Worm (Caenorhabditis elegans) whole organism, L3 larva: ENCODE results near the gene nhr-93.
"Not testable (repeated sequence)": the region's sequence is repeated elsewhere in the genome, so short reads cannot be mapped to it uniquely, and the experiment has no call there.

Experiments
- R02D3.7 ChIP-seq: fragments of 150-350 bp; optimal IDR thresholded peaks from 2 replicates; lab custom pipeline; 2014; ENCODE audit warnings: missing biosample characterization, missing genetic modification characterization
- ama-1 ChIP-seq: fragments of 150-350 bp; optimal IDR thresholded peaks from 2 replicates; lab custom pipeline; 2018
- ceh-28 ChIP-seq: fragments of 150-350 bp; optimal IDR thresholded peaks from 2 replicates; lab custom pipeline; 2014; ENCODE audit warnings: missing biosample characterization, missing genetic modification reagents, missing genetic modification characterization
- ceh-9 ChIP-seq: sonication (generic microtip); optimal IDR thresholded peaks from 2 replicates; lab custom pipeline; 2018; ENCODE audit warnings: missing biosample characterization, missing genetic modification characterization
- daf-12 ChIP-seq: fragments of 150-350 bp; optimal IDR thresholded peaks from 2 replicates; lab custom pipeline; 2014; ENCODE audit warnings: missing biosample characterization, missing genetic modification reagents, missing genetic modification characterization
- egl-27 ChIP-seq: sonication (generic microtip); optimal IDR thresholded peaks from 4 replicates; lab custom pipeline; 2017; ENCODE audit warnings: missing biosample characterization, missing genetic modification reagents, missing genetic modification characterization
- elt-1 ChIP-seq: fragments of 150-350 bp; optimal IDR thresholded peaks from 2 replicates; lab custom pipeline; 2014; ENCODE audit warnings: missing biosample characterization, missing genetic modification characterization
- elt-2 ChIP-seq: sonication (generic microtip); optimal IDR thresholded peaks from 2 replicates; lab custom pipeline; 2016; ENCODE audit warnings: missing genetic modification reagents, mild to moderate bottlenecking, missing genetic modification characterization, missing compliant biosample characterization
- elt-3 ChIP-seq, 3 experiments: fragments of 150-350 bp in 1 of 3; sonication (generic microtip) in 2 of 3; optimal IDR thresholded peaks; 2 replicates in 2 of 3; 4 replicates in 1 of 3; lab custom pipeline; 2014 to 2017; ENCODE audit warnings: missing biosample characterization in 3 of 3, missing genetic modification characterization in 3 of 3
- eor-1 ChIP-seq, 2 experiments: fragments of 150-350 bp; optimal IDR thresholded peaks; 2 replicates each; lab custom pipeline; 2014 to 2018; ENCODE audit warnings: missing biosample characterization in 2 of 2, missing genetic modification characterization in 2 of 2
- fkh-10 ChIP-seq: sonication (generic microtip); optimal IDR thresholded peaks from 2 replicates; lab custom pipeline; 2017; ENCODE audit warnings: missing biosample characterization, missing genetic modification reagents, missing genetic modification characterization
- fkh-2 ChIP-seq: fragments of 150-350 bp; optimal IDR thresholded peaks from 2 replicates; lab custom pipeline; 2014; ENCODE audit warnings: missing biosample characterization, missing genetic modification reagents, missing genetic modification characterization
- fos-1 ChIP-seq: fragments of 150-350 bp; optimal IDR thresholded peaks from 2 replicates; lab custom pipeline; 2014; ENCODE audit warnings: missing biosample characterization, missing genetic modification characterization
- hmg-11 ChIP-seq: sonication (generic microtip); optimal IDR thresholded peaks from 2 replicates; lab custom pipeline; 2016; ENCODE audit warnings: missing genetic modification characterization, missing compliant biosample characterization
- jun-1 ChIP-seq: fragments of 150-350 bp; optimal IDR thresholded peaks from 2 replicates; lab custom pipeline; 2014; ENCODE audit warnings: missing biosample characterization, missing genetic modification reagents, missing genetic modification characterization
- lin-39 ChIP-seq: fragments of 150-350 bp; optimal IDR thresholded peaks from 2 replicates; lab custom pipeline; 2018; ENCODE audit warnings: missing biosample characterization, missing genetic modification reagents, missing genetic modification characterization
- lsy-12 ChIP-seq: sonication (generic microtip); optimal IDR thresholded peaks from 2 replicates; lab custom pipeline; 2016; ENCODE audit warnings: mild to moderate bottlenecking, missing genetic modification characterization, missing compliant biosample characterization
- mml-1 ChIP-seq: fragments of 150-350 bp; sonication (generic microtip); optimal IDR thresholded peaks from 3 replicates; lab custom pipeline; 2014; ENCODE audit warnings: missing biosample characterization, missing genetic modification characterization
- nfya-1 ChIP-seq: sonication (generic microtip); optimal IDR thresholded peaks from 2 replicates; lab custom pipeline; 2017; ENCODE audit warnings: missing genetic modification characterization, mild to moderate bottlenecking, missing compliant biosample characterization, antibody characterized with exemption, moderate library complexity; ENCODE audit not compliant: insufficient read depth
- nhr-11 ChIP-seq: fragments of 150-350 bp; optimal IDR thresholded peaks from 2 replicates; lab custom pipeline; 2014; ENCODE audit warnings: missing biosample characterization, missing genetic modification characterization
- nhr-23 ChIP-seq: fragments of 150-350 bp; optimal IDR thresholded peaks from 2 replicates; lab custom pipeline; 2014; ENCODE audit warnings: missing biosample characterization, missing genetic modification reagents, missing genetic modification characterization
- nhr-237 ChIP-seq: fragments of 150-350 bp; optimal IDR thresholded peaks from 2 replicates; lab custom pipeline; 2014; ENCODE audit warnings: missing biosample characterization, missing genetic modification characterization
- nhr-25 ChIP-seq: sonication (generic microtip); optimal IDR thresholded peaks from 2 replicates; lab custom pipeline; 2017; ENCODE audit warnings: missing biosample characterization, missing genetic modification characterization
- pha-4 ChIP-seq: fragments of 150-350 bp; optimal IDR thresholded peaks from 2 replicates; lab custom pipeline; 2014; ENCODE audit warnings: missing biosample characterization, missing genetic modification reagents, missing genetic modification characterization
- sea-2 ChIP-seq: fragments of 150-350 bp; sonication (generic microtip); optimal IDR thresholded peaks from 4 replicates; lab custom pipeline; 2014; ENCODE audit warnings: missing biosample characterization, missing genetic modification reagents, missing genetic modification characterization
- skn-1 ChIP-seq: fragments of 150-350 bp; optimal IDR thresholded peaks from 2 replicates; lab custom pipeline; 2014; ENCODE audit warnings: missing biosample characterization, missing genetic modification characterization
- snpc-4 ChIP-seq: fragments of 150-350 bp; optimal IDR thresholded peaks from 2 replicates; lab custom pipeline; 2014; ENCODE audit warnings: missing biosample characterization, missing genetic modification characterization
- unc-39 ChIP-seq: sonication (generic microtip); optimal IDR thresholded peaks from 4 replicates; lab custom pipeline; 2017; ENCODE audit warnings: missing biosample characterization, missing genetic modification characterization
- unc-62 ChIP-seq: fragments of 150-350 bp; sonication (generic microtip); optimal IDR thresholded peaks from 4 replicates; lab custom pipeline; 2014; ENCODE audit warnings: missing biosample characterization, missing genetic modification reagents, missing genetic modification characterization
- zag-1 ChIP-seq: fragments of 150-350 bp; optimal IDR thresholded peaks from 2 replicates; lab custom pipeline; 2014; ENCODE audit warnings: missing biosample characterization, missing genetic modification characterization

Gene nhr-93

DNA sequence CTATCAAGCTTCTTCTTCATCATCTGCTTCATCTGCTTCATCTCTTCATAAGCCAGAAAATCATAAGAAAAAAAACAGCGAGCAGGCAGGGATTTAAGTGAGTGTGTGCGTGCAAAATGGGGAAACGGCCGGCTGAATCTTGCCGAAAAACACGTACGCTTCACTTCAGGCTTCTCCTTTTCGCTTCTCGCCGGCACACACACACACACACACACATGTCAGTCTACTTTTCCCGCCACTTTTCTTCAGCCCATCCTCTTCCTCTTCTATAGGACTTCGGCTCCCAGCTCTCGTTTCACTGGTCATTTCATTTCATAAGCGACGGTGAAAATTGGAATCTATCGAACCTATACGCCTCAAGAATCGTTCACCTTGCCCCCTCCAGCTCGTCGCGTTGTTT lies 41.0 kb upstream of the nhr-93 start:
- no peak for TF ChIP-seq egl-27 (tag; lab: Kevin White, UChicago)
- no peak for TF ChIP-seq ceh-28 (tag; lab: Kevin White, UChicago)
- TF ChIP-seq lsy-12 (tag; lab: Kevin White, UChicago): no peak
- no peak for TF ChIP-seq pha-4 (tag; lab: Kevin White, UChicago)
- TF ChIP-seq fos-1 (tag; lab: Kevin White, UChicago): no peak
- no peak for TF ChIP-seq eor-1 (tag; optimal IDR thresholded peaks at IDR 0.05; lab: Kevin White, UChicago)
- no peak for TF ChIP-seq elt-3 (tag; optimal IDR thresholded peaks at IDR 0.05; lab: Kevin White, UChicago)
- no peak for TF ChIP-seq nhr-23 (tag; lab: Kevin White, UChicago)
- no peak for TF ChIP-seq ceh-9 (tag; lab: Kevin White, UChicago)
- no peak for TF ChIP-seq skn-1 (tag; lab: Kevin White, UChicago)
- no peak for TF ChIP-seq mml-1 (tag; lab: Kevin White, UChicago)
- TF ChIP-seq elt-2 (tag; lab: Kevin White, UChicago): no peak
- TF ChIP-seq fkh-10: no peak

DNA sequence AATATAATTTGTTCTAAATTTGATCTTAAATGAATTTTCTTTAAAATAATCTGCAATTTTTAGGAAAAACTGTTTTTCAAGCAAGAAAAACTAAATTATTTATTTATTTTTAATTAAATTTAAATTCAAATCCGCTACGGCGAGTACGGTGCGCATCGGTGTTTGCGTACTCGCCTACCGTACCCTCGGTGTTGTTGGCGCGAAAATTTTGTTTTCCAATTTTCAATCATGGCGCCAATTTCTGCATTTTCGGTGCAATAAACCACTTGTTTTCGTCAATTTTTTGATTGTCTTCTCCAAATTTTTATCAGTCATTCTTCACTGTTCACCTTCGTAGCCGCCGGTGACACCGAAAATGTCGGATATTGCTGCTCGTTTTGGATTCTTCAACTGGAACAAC lies 40.6 kb upstream of the nhr-93 start, which contains the start of gene pygl-1:
Gene pygl-1, plus strand, starts transcription at position 211 of the 400 bp plus-strand sequence.
- TF ChIP-seq nhr-11 (tag; lab: Kevin White, UChicago) (no peak), zag-1 (no peak), jun-1 (tag; lab: Kevin White, UChicago) (no peak), ama-1 (lab: Kevin White, UChicago) (no peak), fkh-10 (no peak), unc-39 (tag; lab: Kevin White, UChicago) (no peak), unc-62 (no peak), snpc-4 (tag; lab: Kevin White, UChicago) (no peak), lin-39 (tag; lab: Kevin White, UChicago) (no peak), R02D3.7 (tag; lab: Kevin White, UChicago) (no peak), ceh-9 (tag; lab: Kevin White, UChicago) (no peak), fkh-2 (no peak), elt-2 (tag; lab: Kevin White, UChicago) (no peak), pha-4 (tag; lab: Kevin White, UChicago) (no peak), eor-1 (tag; optimal IDR thresholded peaks at IDR 0.05; lab: Kevin White, UChicago) (no peak)

DNA sequence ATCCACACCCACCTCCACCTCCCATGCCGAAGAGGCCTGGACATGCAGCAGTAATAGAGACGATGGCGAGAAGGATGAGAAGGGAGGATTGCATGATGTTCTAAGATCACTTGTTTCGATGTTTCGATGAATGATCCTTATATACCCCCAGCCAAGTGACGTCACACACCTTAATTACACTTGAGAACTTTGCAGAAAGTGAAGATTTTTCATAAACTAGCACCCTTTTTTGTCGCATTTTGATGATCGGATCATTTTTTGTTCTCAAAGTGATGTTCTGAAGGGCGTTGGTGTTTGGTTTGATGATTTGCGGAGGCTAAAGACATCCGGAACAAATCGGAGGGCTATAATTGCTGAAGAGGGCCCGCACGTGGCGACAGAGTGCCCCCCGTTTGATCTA lies 37.6 kb upstream of the nhr-93 start, which contains the start of gene grl-27:
Gene grl-27, minus strand, starts transcription at position 101 of the 400 bp plus-strand sequence.
- TF ChIP-seq mml-1 (tag; lab: Kevin White, UChicago) (no peak), sea-2 (GFP tag; lab: Kevin White, UChicago) (no peak), lsy-12 (tag; lab: Kevin White, UChicago) (no peak), R02D3.7 (tag; lab: Kevin White, UChicago) (no peak), nhr-25 (no peak), elt-1 (tag; lab: Kevin White, UChicago) (no peak), unc-39 (tag; lab: Kevin White, UChicago) (no peak), fkh-10 (no peak), nhr-11 (tag; lab: Kevin White, UChicago) (no peak)

DNA sequence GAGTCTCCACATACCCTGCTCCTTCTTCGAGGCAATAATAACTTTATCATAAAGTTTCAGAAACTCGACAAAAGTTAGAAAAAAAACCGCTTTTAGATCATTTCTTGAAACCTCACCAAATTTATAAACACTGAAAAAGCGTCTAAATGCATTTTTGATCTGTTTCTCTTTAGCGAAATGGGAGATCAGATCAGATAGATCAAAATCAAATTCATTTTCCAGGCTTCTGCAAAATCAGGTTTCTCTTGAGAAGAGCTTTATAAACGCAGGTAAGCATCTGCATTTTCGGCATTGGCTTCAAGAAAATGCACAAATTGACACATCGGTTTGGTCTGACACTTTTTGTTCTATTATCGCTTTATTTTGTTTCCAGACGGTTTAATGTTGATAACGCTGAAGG lies 34.2 kb upstream of the nhr-93 start, which contains the start of gene F40C5.1:
Gene F40C5.1, plus strand, starts transcription at position 301 of the 400 bp plus-strand sequence.
- not testable (repeated sequence) for TF ChIP-seq nhr-237 (tag; lab: Kevin White, UChicago); lin-39 (tag; lab: Kevin White, UChicago); fkh-10

DNA sequence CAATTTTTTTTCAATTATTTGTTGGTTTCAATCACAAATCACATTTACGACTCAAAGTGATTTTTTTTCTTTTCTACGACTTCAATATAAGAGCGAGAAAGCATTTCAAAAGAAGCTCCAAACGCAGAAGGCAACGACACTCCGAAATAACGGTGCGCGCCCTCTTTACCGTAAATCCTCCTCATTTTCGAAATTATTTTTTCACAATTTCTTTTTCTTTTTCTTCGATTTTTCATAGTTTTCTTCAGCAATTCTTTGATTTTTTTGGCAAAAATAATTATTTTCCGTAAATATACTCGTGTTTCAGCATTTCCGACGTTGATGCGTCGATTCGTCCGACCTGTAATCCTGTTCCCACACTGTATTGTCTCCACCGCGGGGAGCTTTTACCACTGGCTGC lies 32.5 kb upstream of the nhr-93 start, which contains the start of gene F40C5.2:
Gene F40C5.2, plus strand, starts transcription at position 301 of the 400 bp plus-strand sequence.
- not testable (repeated sequence) for TF ChIP-seq daf-12 (tag; lab: Kevin White, UChicago); nfya-1 (tag; lab: Kevin White, UChicago); hmg-11

DNA sequence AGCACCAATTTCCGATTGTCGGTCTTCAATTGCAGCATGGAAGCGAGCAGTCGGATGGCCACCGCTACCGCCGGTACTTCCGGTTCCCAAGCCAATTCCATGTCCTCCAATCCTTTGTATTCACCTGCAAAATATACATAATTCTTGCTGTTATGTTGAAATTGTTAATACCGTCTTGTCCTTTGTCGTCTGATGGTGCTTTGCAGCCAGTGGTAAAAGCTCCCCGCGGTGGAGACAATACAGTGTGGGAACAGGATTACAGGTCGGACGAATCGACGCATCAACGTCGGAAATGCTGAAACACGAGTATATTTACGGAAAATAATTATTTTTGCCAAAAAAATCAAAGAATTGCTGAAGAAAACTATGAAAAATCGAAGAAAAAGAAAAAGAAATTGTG lies 26.1 kb upstream of the nhr-93 start, which contains the start of gene T24A6.17:
Gene T24A6.17, minus strand, starts transcription at position 101 of the 400 bp plus-strand sequence.
- not testable (repeated sequence) for TF ChIP-seq unc-62; mml-1 (tag; lab: Kevin White, UChicago); unc-39 (tag; lab: Kevin White, UChicago)
